Fruit fly (Drosophila melanogaster): Measurements from ENCODE around the gene CG8260.

Gene CG8260

DNA sequence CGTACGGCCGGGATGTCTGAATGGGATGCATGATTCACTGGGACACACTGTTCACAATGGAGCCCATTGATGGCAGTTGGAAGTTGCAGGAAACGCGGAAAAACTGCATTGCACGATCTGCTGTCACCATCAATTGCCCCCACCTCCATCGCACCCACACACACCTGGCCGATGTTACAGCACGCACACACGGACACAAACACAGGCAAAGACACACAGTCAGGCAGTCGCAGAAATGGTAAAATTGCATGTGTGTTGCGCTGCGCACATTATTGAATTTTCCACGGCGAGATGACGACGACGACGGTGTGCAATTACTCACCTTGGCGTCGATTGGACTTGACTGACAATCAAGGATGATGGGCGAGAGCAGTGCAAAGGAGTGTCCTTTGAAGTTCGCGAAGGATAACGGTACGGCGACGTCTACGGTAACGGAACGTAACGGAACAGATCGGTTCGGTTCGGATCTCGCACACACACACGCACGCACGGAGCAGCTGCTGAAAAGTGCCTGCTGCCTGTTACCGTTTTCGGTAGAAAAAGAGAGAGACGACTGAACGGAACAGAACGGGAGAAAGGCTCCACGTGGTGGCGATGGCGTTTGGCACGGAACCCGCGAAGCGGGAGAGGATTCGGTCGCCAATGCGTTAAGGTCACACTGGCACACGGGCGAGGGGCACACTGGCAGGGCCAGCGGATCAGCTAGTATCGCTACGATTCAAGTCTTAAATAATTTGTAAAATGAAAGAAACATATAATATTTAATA is 46.0 kb upstream of the CG8260 start, which contains the start of the genes CG9281 and CG15601 (continued):
- no peak for TF ChIP-seq Atf3 (GFP tag; optimal IDR thresholded peaks at IDR 0.05)
- peak; percentile 43; the same call in 1 of the 2 replicates for TF ChIP-seq E2f1 (GFP tag; IDR thresholded peaks at IDR 0.05)
- no peak for TF ChIP-seq CG12071 (GFP tag; optimal IDR thresholded peaks at IDR 0.05)
- TF ChIP-seq CG16813 (GFP tag; IDR thresholded peaks at IDR 0.05; ENCODE audit: partially characterized antibody) = peak; percentile 35; the same call in 1 of the 3 replicates
- TF ChIP-seq tap (tag; optimal IDR thresholded peaks at IDR 0.05) = no peak
- TF ChIP-seq sens-2 (GFP tag; IDR thresholded peaks at IDR 0.05) = no peak
- TF ChIP-seq CG15601 (tag; optimal IDR thresholded peaks at IDR 0.05) = peak; percentile 63
- TF ChIP-seq ATbp (GFP tag; optimal IDR thresholded peaks at IDR 0.05) = no peak
- TF ChIP-seq CG7786 (GFP tag; optimal IDR thresholded peaks at IDR 0.05) = no peak
- TF ChIP-seq stc (GFP tag; IDR thresholded peaks at IDR 0.05) = no peak
- no peak for TF ChIP-seq Tbp (GFP tag; optimal IDR thresholded peaks at IDR 0.05)
- no peak for TF ChIP-seq shn (GFP tag; optimal IDR thresholded peaks at IDR 0.05)
- no peak for TF ChIP-seq CG15696 (tag; optimal IDR thresholded peaks at IDR 0.05)
- no peak for TF ChIP-seq Dek (tag; optimal IDR thresholded peaks at IDR 0.05)
- TF ChIP-seq Fer2 (tag; optimal IDR thresholded peaks at IDR 0.05) = no peak
- TF ChIP-seq Nf-YC (tag; optimal IDR thresholded peaks at IDR 0.05) = peak; percentile 24
- TF ChIP-seq MESR4 (GFP tag; optimal IDR thresholded peaks at IDR 0.05) = peak; percentile 77
- peak; percentile 89 for TF ChIP-seq pfk (GFP tag; optimal IDR thresholded peaks at IDR 0.05)
- peak; percentile 80 for TF ChIP-seq Med (GFP tag)
- no peak for TF ChIP-seq tin (GFP tag; optimal IDR thresholded peaks at IDR 0.05)
- TF ChIP-seq tll (GFP tag; optimal IDR thresholded peaks at IDR 0.05) = no peak
- no peak for TF ChIP-seq mam (GFP tag; optimal IDR thresholded peaks at IDR 0.05)
- TF ChIP-seq ash1 (GFP tag; optimal IDR thresholded peaks at IDR 0.05) = no peak
- TF ChIP-seq CG6854 (GFP tag; optimal IDR thresholded peaks at IDR 0.05) = no peak
- no peak for TF ChIP-seq CG9727 (GFP tag; optimal IDR thresholded peaks at IDR 0.05)
- no peak for TF ChIP-seq Fer3 (tag; optimal IDR thresholded peaks at IDR 0.05)
- no peak for TF ChIP-seq sqz (GFP tag; optimal IDR thresholded peaks at IDR 0.05)
- TF ChIP-seq CG4617 (GFP tag; optimal IDR thresholded peaks at IDR 0.05; ENCODE audit: borderline replicate concordance) = peak; percentile 49
- TF ChIP-seq CG10431 (GFP tag; optimal IDR thresholded peaks at IDR 0.05) = no peak
- no peak for TF ChIP-seq CG2712 (tag; optimal IDR thresholded peaks at IDR 0.05)
- TF ChIP-seq CG4424 (GFP tag; optimal IDR thresholded peaks at IDR 0.05) = no peak
- TF ChIP-seq repo (GFP tag; optimal IDR thresholded peaks at IDR 0.05) = no peak
- TF ChIP-seq nerfin-2 (GFP tag; IDR thresholded peaks at IDR 0.05; ENCODE audit: partially characterized antibody) = no peak
- no peak for TF ChIP-seq h (optimal IDR thresholded peaks at IDR 0.05)
- TF ChIP-seq CG17328 (GFP tag; IDR thresholded peaks at IDR 0.05) = no peak
- no peak for TF ChIP-seq CG31441 (GFP tag; IDR thresholded peaks at IDR 0.05)
- TF ChIP-seq Scr (GFP tag; IDR thresholded peaks at IDR 0.05; ENCODE audit: partially characterized antibody) = peak; percentile 10; the same call in 1 of the 2 replicates
- TF ChIP-seq Abd-B (GFP tag; optimal IDR thresholded peaks at IDR 0.05) = no peak
- TF ChIP-seq CG14667 (GFP tag; IDR thresholded peaks at IDR 0.05) = no peak
- no peak for TF ChIP-seq CG10654 (GFP tag; optimal IDR thresholded peaks at IDR 0.05)
- TF ChIP-seq bbx (GFP tag; IDR thresholded peaks at IDR 0.05; ENCODE audit: partially characterized antibody) = peak; percentile 19; the same call in 1 of the 2 replicates
- TF ChIP-seq Usf (GFP tag; optimal IDR thresholded peaks at IDR 0.05) = no peak
- TF ChIP-seq ind (GFP tag; optimal IDR thresholded peaks at IDR 0.05) = no peak
- TF ChIP-seq btn (GFP tag; optimal IDR thresholded peaks at IDR 0.05) = no peak
- TF ChIP-seq fd64A (GFP tag; optimal IDR thresholded peaks at IDR 0.05) = no peak
- no peak for TF ChIP-seq Dfd (GFP tag; optimal IDR thresholded peaks at IDR 0.05)
- no peak for TF ChIP-seq pho (GFP tag; optimal IDR thresholded peaks at IDR 0.05)
- no peak for TF ChIP-seq C15 (GFP tag; IDR thresholded peaks at IDR 0.05)
- no peak for TF ChIP-seq p53 (GFP tag; optimal IDR thresholded peaks at IDR 0.05)
- no peak for TF ChIP-seq gcm (GFP tag; optimal IDR thresholded peaks at IDR 0.05)
